Fruit fly (Drosophila melanogaster): Measurements from ENCODE around the gene nSyb.

nSyb gene

DNA sequence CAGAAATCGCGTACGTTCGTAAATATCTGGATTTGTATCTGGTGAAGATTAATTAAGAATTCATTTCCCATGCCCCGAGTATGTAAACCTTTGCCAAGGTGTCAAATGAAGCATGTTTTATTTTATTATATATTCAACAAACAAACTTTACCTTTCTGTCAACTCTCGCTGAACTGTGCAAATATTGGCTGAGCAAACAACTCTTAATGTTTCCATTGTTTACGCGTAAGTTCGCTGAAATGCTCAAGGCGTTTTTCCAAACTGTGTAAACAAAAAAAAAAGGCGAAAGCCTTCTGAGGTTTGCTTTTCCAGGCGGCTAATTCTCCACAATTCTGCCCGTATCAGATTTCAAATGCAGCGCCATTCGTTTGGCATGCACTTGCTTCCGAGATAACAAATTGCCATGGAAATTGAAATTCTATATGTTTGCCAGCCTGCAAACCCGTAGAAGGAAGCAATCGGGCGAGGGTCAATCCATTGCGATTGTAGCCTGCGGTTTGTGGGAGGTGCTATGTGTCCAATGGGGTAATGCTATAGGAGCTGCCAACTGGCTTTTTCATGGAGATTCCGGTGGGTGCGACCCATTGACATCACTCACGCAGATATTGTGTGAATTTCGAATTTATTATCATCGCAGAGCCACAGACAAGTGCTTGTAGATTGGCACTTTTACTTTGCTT is 45.7 kb downstream of the nSyb start (continued):
- peak; percentile 79 for TF ChIP-seq ash1 (GFP tag; optimal IDR thresholded peaks at IDR 0.05)
- TF ChIP-seq ase (GFP tag; IDR thresholded peaks at IDR 0.05), result no peak; the same call in 2 of the 3 replicates
- peak; percentile 63 for TF ChIP-seq bab2 (GFP tag; optimal IDR thresholded peaks at IDR 0.05)
- peak; percentile 55; the same call in 1 of the 2 replicates for TF ChIP-seq ranshi (GFP tag; IDR thresholded peaks at IDR 0.05)
- no peak for TF ChIP-seq CG10267 (tag; optimal IDR thresholded peaks at IDR 0.05)
- TF ChIP-seq scrt (GFP tag; optimal IDR thresholded peaks at IDR 0.05), result no peak
- TF ChIP-seq CG4730 (GFP tag; IDR thresholded peaks at IDR 0.05), result no peak
- TF ChIP-seq CG3281 (GFP tag; optimal IDR thresholded peaks at IDR 0.05), result peak; percentile 93
- no peak for TF ChIP-seq trem (tag; optimal IDR thresholded peaks at IDR 0.05)
- peak; percentile 62 for TF ChIP-seq CoRest (tag; optimal IDR thresholded peaks at IDR 0.05)
- TF ChIP-seq phol (tag; optimal IDR thresholded peaks at IDR 0.05), result no peak
- TF ChIP-seq Hr3 (GFP tag; optimal IDR thresholded peaks at IDR 0.05), result no peak
- no peak for TF ChIP-seq CG17612 (GFP tag; IDR thresholded peaks at IDR 0.05)
- no peak for TF ChIP-seq bowl (GFP tag; IDR thresholded peaks at IDR 0.05)
- TF ChIP-seq CG17568 (GFP tag; optimal IDR thresholded peaks at IDR 0.05), result no peak
- TF ChIP-seq CG10366 (GFP tag; IDR thresholded peaks at IDR 0.05), result no peak
- peak; percentile 69 for TF ChIP-seq Jarid2 (GFP tag; optimal IDR thresholded peaks at IDR 0.05)
- peak; percentile 7 for TF ChIP-seq CG5245 (GFP tag; optimal IDR thresholded peaks at IDR 0.05)
- TF ChIP-seq CG17912 (GFP tag; optimal IDR thresholded peaks at IDR 0.05), result peak; percentile 7
- TF ChIP-seq Ets65A (GFP tag), result no peak
- TF ChIP-seq Camta (GFP tag; optimal IDR thresholded peaks at IDR 0.05), result peak; percentile 71
- no peak for TF ChIP-seq crp (GFP tag; optimal IDR thresholded peaks at IDR 0.05)
- TF ChIP-seq jing (GFP tag; optimal IDR thresholded peaks at IDR 0.05), result no peak
- peak; percentile 46 for TF ChIP-seq pfk (GFP tag; optimal IDR thresholded peaks at IDR 0.05)
- TF ChIP-seq tio (GFP tag; optimal IDR thresholded peaks at IDR 0.05), result no peak
- no peak for TF ChIP-seq ap (GFP tag; IDR thresholded peaks at IDR 0.05)
- 0 out of 2 replicates have a peak, but pooled peaks have one; percentile 16 for TF ChIP-seq al (GFP tag; IDR thresholded peaks at IDR 0.05)
- TF ChIP-seq Atf-2 (GFP tag; optimal IDR thresholded peaks at IDR 0.05), result no peak
- no peak for TF ChIP-seq ssp (GFP tag; IDR thresholded peaks at IDR 0.05)
- no peak for TF ChIP-seq tin (GFP tag; optimal IDR thresholded peaks at IDR 0.05)
- peak; percentile 69 for TF ChIP-seq repo (GFP tag; optimal IDR thresholded peaks at IDR 0.05)
- TF ChIP-seq lilli (GFP tag; optimal IDR thresholded peaks at IDR 0.05), result peak; percentile 49
- TF ChIP-seq Myb (GFP tag; optimal IDR thresholded peaks at IDR 0.05), result no peak
- TF ChIP-seq fd102C (GFP tag; optimal IDR thresholded peaks at IDR 0.05), result no peak
- TF ChIP-seq vfl (GFP tag; optimal IDR thresholded peaks at IDR 0.05), result peak; percentile 14
- peak; percentile 97 for TF ChIP-seq Med (GFP tag)
- TF ChIP-seq HLH54F (GFP tag; optimal IDR thresholded peaks at IDR 0.05), result peak; percentile 46
- TF ChIP-seq CG31365 (tag; optimal IDR thresholded peaks at IDR 0.05), result peak; percentile 79
- no peak for TF ChIP-seq btn (GFP tag; optimal IDR thresholded peaks at IDR 0.05)
- TF ChIP-seq CG13424 (tag; optimal IDR thresholded peaks at IDR 0.05), result peak; percentile 35
- TF ChIP-seq sim (GFP tag; IDR thresholded peaks at IDR 0.05), result 0 out of 2 replicates have a peak, but pooled peaks have one; percentile 26
- TF ChIP-seq stc (GFP tag; IDR thresholded peaks at IDR 0.05), result peak; percentile 67
- peak; percentile 6 for TF ChIP-seq psq (GFP tag; optimal IDR thresholded peaks at IDR 0.05)
- TF ChIP-seq Antp (GFP tag; optimal IDR thresholded peaks at IDR 0.05), result no peak
- peak; percentile 68 for TF ChIP-seq CG9932 (GFP tag; IDR thresholded peaks at IDR 0.05)
- TF ChIP-seq Fer1 (GFP tag; optimal IDR thresholded peaks at IDR 0.05), result peak; percentile 92
- TF ChIP-seq CG15696 (tag; optimal IDR thresholded peaks at IDR 0.05), result peak; percentile 57
- TF ChIP-seq CG2712 (tag; optimal IDR thresholded peaks at IDR 0.05), result no peak
- peak; percentile 21 for TF ChIP-seq Ets97D (GFP tag; optimal IDR thresholded peaks at IDR 0.05)
- TF ChIP-seq CG1233 (GFP tag; optimal IDR thresholded peaks at IDR 0.05), result peak; percentile 79
- no peak for TF ChIP-seq HLH4C (GFP tag; IDR thresholded peaks at IDR 0.05; ENCODE audit: partially characterized antibody)
